Worm (Caenorhabditis elegans): ENCODE data around the gene F08H9.4.

F08H9.4 gene

DNA sequence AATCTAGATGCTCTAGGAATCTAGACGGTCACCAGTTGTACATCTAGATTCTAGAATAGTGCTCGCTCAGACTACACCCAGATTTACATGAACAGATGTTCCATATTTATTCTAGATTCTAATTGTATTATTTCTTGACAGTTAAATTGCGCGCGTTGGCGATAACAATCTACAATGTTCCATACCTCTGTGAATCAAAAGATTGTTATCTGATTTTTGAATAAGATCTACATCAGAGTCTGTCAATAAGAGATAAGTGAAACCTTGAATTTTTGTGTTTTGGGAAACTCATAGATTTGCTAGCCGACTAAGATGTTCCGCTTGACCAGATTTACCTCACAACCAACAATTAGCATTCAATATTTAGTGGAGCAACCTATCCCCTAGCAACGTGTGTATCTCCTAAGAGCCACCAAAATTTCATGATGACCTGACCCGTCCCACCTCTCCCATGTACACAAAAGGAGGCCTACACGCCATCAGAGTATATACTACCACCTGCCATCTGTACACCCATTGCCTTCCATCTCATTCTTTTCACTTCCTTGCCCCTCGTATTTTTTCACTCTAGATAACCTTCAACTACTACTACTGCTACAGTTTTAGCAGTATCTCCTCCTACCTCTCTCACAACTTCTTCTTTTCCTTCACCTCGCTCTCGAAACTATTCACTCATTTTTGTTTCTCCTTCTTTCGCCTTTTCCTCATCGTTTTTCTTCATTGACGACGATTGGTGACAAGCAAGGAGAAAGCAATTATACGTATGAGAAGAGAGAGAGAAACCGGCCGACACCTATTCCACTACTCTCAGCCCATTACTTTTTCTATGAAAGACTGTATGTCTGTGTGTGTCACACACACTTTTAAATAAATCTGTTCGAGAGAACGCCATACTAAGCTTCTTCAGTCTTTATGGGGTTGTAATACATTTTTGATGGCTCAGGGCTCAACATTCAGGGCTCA, 42.8 kb upstream of the F08H9.4 start:
- TF ChIP-seq unc-39 (tag; optimal IDR thresholded peaks at IDR 0.05) (no peak), pqm-1 (tag; optimal IDR thresholded peaks at IDR 0.05) (no peak), lsy-12 (tag; optimal IDR thresholded peaks at IDR 0.05) (no peak), lin-39 (tag; optimal IDR thresholded peaks at IDR 0.05) (no peak), nhr-25 (tag; optimal IDR thresholded peaks at IDR 0.05) (peak; percentile 70), egl-27 (tag; optimal IDR thresholded peaks at IDR 0.05) (no peak), zag-1 (tag; optimal IDR thresholded peaks at IDR 0.05) (no peak), nhr-237 (tag; optimal IDR thresholded peaks at IDR 0.05) (no peak), egl-5 (tag; optimal IDR thresholded peaks at IDR 0.05) (peak; percentile 59), nhr-76 (tag; optimal IDR thresholded peaks at IDR 0.05) (no peak), elt-3 (tag; optimal IDR thresholded peaks at IDR 0.05) (peak in 1 of 3 experiments; percentile 15), jun-1 (tag; optimal IDR thresholded peaks at IDR 0.05) (no peak), R02D3.7 (tag; optimal IDR thresholded peaks at IDR 0.05) (no peak), nhr-23 (tag; optimal IDR thresholded peaks at IDR 0.05) (peak; percentile 91), elt-2 (tag; optimal IDR thresholded peaks at IDR 0.05) (no peak), ztf-11 (tag; optimal IDR thresholded peaks at IDR 0.05) (no peak), fos-1 (tag; optimal IDR thresholded peaks at IDR 0.05) (no peak), nhr-28 (tag; optimal IDR thresholded peaks at IDR 0.05) (no peak), tbx-2 (tag; optimal IDR thresholded peaks at IDR 0.05) (no peak), elt-1 (tag; optimal IDR thresholded peaks at IDR 0.05) (peak; percentile 100), nfya-1 (tag; optimal IDR thresholded peaks at IDR 0.05; ENCODE audit: insufficient read depth) (peak; percentile 1), pha-4 (tag; optimal IDR thresholded peaks at IDR 0.05) (no peak), mdl-1 (tag; optimal IDR thresholded peaks at IDR 0.05) (no peak), eor-1 (tag; optimal IDR thresholded peaks at IDR 0.05) (no peak), daf-12 (tag; optimal IDR thresholded peaks at IDR 0.05) (no peak)

DNA sequence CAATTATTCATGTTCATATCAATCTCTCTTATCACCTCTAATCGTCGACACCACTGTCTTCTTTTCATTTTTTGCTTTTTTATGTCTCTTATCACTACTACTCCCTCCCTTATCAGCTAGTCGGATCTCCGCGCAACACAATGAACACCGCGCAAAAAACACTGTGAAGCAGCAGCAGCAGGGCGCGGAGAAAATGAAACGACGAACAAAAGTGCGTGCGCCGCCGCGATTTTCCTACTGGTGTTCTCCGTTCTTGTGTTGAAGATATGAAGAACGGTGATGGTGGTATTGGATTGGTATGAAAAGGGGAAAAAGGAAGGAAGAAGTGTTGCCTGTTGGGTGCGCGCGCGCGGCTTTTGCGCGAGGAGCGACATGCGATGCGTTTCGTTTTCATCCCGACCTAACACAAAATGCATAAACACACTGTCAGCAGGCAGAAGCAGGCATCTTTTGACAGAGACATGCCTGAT, 41.6 kb upstream of the F08H9.4 start:
- TF ChIP-seq nhr-25 (tag; optimal IDR thresholded peaks at IDR 0.05) (peak; percentile 65), snpc-4 (tag; optimal IDR thresholded peaks at IDR 0.05) (no peak), aly-2 (tag; optimal IDR thresholded peaks at IDR 0.05) (no peak), nhr-12 (tag; optimal IDR thresholded peaks at IDR 0.05) (no peak), ceh-16 (tag; optimal IDR thresholded peaks at IDR 0.05) (no peak), nfya-1 (tag; optimal IDR thresholded peaks at IDR 0.05; ENCODE audit: insufficient read depth) (no peak), pqm-1 (tag; optimal IDR thresholded peaks at IDR 0.05) (peak; percentile 42), fkh-10 (GFP tag; optimal IDR thresholded peaks at IDR 0.05) (no peak), lsy-12 (tag; optimal IDR thresholded peaks at IDR 0.05) (no peak), egl-27 (tag; optimal IDR thresholded peaks at IDR 0.05) (peak; percentile 2), ceh-82 (tag; optimal IDR thresholded peaks at IDR 0.05) (no peak), skn-1 (tag; optimal IDR thresholded peaks at IDR 0.05) (no peak), ztf-11 (tag; optimal IDR thresholded peaks at IDR 0.05) (no peak), elt-2 (tag; optimal IDR thresholded peaks at IDR 0.05) (peak; percentile 84), nhr-23 (tag; optimal IDR thresholded peaks at IDR 0.05) (peak; percentile 67), eor-1 (tag; optimal IDR thresholded peaks at IDR 0.05) (no peak), elt-1 (tag; optimal IDR thresholded peaks at IDR 0.05) (peak; percentile 95), hmg-11 (tag; optimal IDR thresholded peaks at IDR 0.05) (no peak), jun-1 (tag; optimal IDR thresholded peaks at IDR 0.05) (peak; percentile 46), nhr-28 (tag; optimal IDR thresholded peaks at IDR 0.05) (no peak), nhr-43 (tag; optimal IDR thresholded peaks at IDR 0.05; ENCODE audit: poor library complexity, severe bottlenecking) (peak; percentile 78), ceh-28 (tag; optimal IDR thresholded peaks at IDR 0.05) (no peak), pha-4 (tag; optimal IDR thresholded peaks at IDR 0.05) (no peak), nhr-76 (tag; optimal IDR thresholded peaks at IDR 0.05) (no peak), mml-1 (tag; optimal IDR thresholded peaks at IDR 0.05) (no peak), elt-3 (tag; optimal IDR thresholded peaks at IDR 0.05) (peak in 2 of 3 experiments; percentile 30 to 93), sea-2 (GFP tag; optimal IDR thresholded peaks at IDR 0.05) (no peak)

DNA sequence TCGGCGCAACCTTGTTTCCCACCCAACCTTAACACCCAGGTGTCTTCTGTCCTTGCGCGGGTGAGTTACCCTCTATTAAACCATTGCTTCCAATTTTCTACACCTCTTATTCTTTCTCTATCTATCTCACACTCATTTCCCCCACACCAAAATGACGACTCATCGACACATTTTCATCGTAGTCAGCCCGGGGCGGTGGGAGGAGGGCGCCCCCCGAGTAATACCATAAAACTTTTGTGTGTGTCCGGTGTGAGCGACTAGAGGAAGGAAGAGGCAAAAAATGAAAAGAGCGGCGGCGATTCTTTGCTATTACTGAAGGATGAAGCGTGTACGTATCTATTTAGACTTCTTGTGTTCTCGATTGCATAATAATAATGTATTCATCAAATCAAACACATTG, 40.5 kb upstream of the F08H9.4 start:
- TF ChIP-seq mdl-1 (tag; optimal IDR thresholded peaks at IDR 0.05) = no peak
- TF ChIP-seq elt-2 (tag; optimal IDR thresholded peaks at IDR 0.05) = peak; percentile 2

All from whole organism, L3 larva.